Worm (Caenorhabditis elegans) whole organism, L2 larva: ENCODE data around the gene rom-1.

Source experiments
- C34F6.9 ChIP-seq: fragments of 150-350 bp; optimal IDR thresholded peaks from 2 replicates; lab custom pipeline; 2014; ENCODE audit warnings: missing biosample characterization, missing genetic modification characterization
- F13H6.1 ChIP-seq: sonication (generic microtip); optimal IDR thresholded peaks from 2 replicates; lab custom pipeline; 2016; ENCODE audit warnings: missing genetic modification characterization, missing compliant biosample characterization
- R02D3.7 ChIP-seq: fragments of 150-350 bp; optimal IDR thresholded peaks from 2 replicates; lab custom pipeline; 2014; ENCODE audit warnings: missing biosample characterization, missing genetic modification characterization
- Y55F3AM.14 ChIP-seq: fragments of 200-800 bp; sonication (Bioruptor generic); optimal IDR thresholded peaks from 2 replicates; lab custom pipeline; 2018; ENCODE audit warnings: mild to moderate bottlenecking, missing genetic modification characterization, missing compliant biosample characterization
- ZK546.5 ChIP-seq: sonication (generic microtip); optimal IDR thresholded peaks from 2 replicates; lab custom pipeline; 2017; ENCODE audit warnings: missing biosample characterization, missing genetic modification characterization
- alr-1 ChIP-seq: fragments of 150-350 bp; optimal IDR thresholded peaks from 2 replicates; lab custom pipeline; 2014; ENCODE audit warnings: missing biosample characterization, missing genetic modification characterization
- aly-2 ChIP-seq: fragments of 150-350 bp; optimal IDR thresholded peaks from 2 replicates; lab custom pipeline; 2014; ENCODE audit warnings: missing biosample characterization, missing genetic modification characterization
- ama-1 ChIP-seq: fragments of 150-350 bp; optimal IDR thresholded peaks from 2 replicates; lab custom pipeline; 2018; ENCODE audit warnings: inconsistent platforms
- blmp-1 ChIP-seq: sonication (generic microtip); optimal IDR thresholded peaks from 2 replicates; lab custom pipeline; 2017; ENCODE audit warnings: missing genetic modification characterization, mild to moderate bottlenecking, missing compliant biosample characterization, antibody characterized with exemption, moderate library complexity; ENCODE audit not compliant: insufficient read depth
- ceh-16 ChIP-seq: fragments of 150-350 bp; optimal IDR thresholded peaks from 2 replicates; lab custom pipeline; 2014; ENCODE audit warnings: missing biosample characterization, missing genetic modification characterization
- ceh-82 ChIP-seq: fragments of 150-350 bp; optimal IDR thresholded peaks from 2 replicates; lab custom pipeline; 2014; ENCODE audit warnings: missing biosample characterization, missing genetic modification characterization
- crh-2 ChIP-seq: sonication (generic microtip); optimal IDR thresholded peaks from 2 replicates; lab custom pipeline; 2017; ENCODE audit warnings: missing biosample characterization, missing genetic modification characterization
- dmd-4 ChIP-seq: sonication (generic microtip); optimal IDR thresholded peaks from 2 replicates; lab custom pipeline; 2017; ENCODE audit warnings: missing biosample characterization, missing genetic modification characterization
- egl-27 ChIP-seq: sonication (generic microtip); optimal IDR thresholded peaks from 3 replicates; lab custom pipeline; 2017; ENCODE audit warnings: missing biosample characterization, missing genetic modification reagents, missing genetic modification characterization
- elt-1 ChIP-seq: fragments of 150-350 bp; optimal IDR thresholded peaks from 2 replicates; lab custom pipeline; 2014; ENCODE audit warnings: missing biosample characterization, missing genetic modification characterization
- elt-3 ChIP-seq: sonication (generic microtip); optimal IDR thresholded peaks from 2 replicates; lab custom pipeline; 2017; ENCODE audit warnings: missing biosample characterization, missing genetic modification characterization
- fos-1 ChIP-seq: fragments of 150-350 bp; optimal IDR thresholded peaks from 2 replicates; lab custom pipeline; 2014; ENCODE audit warnings: missing biosample characterization, missing genetic modification characterization
- gmeb-1 ChIP-seq: fragments of 150-350 bp; optimal IDR thresholded peaks from 2 replicates; lab custom pipeline; 2014; ENCODE audit warnings: missing biosample characterization, missing genetic modification characterization
- lin-11 ChIP-seq: fragments of 150-350 bp; sonication (generic microtip); optimal IDR thresholded peaks from 2 replicates; lab custom pipeline; 2014; ENCODE audit warnings: missing biosample characterization, missing genetic modification characterization, inconsistent platforms, mixed read lengths
- lin-13 ChIP-seq: fragments of 150-350 bp; optimal IDR thresholded peaks from 2 replicates; lab custom pipeline; 2014; ENCODE audit warnings: missing biosample characterization, missing genetic modification reagents, missing genetic modification characterization
- lin-39 ChIP-seq: fragments of 150-350 bp; optimal IDR thresholded peaks from 2 replicates; lab custom pipeline; 2014; ENCODE audit warnings: missing biosample characterization, missing genetic modification reagents, missing genetic modification characterization
- lsy-2 ChIP-seq, 2 experiments: fragments of 150-350 bp in 1 of 2; sonication (generic microtip) in 1 of 2; optimal IDR thresholded peaks; 2 replicates each; lab custom pipeline; 2014 to 2017; ENCODE audit warnings: missing biosample characterization in 2 of 2, missing genetic modification characterization in 2 of 2
- mab-5 ChIP-seq: fragments of 150-350 bp; optimal IDR thresholded peaks from 2 replicates; lab custom pipeline; 2014; ENCODE audit warnings: missing biosample characterization, missing genetic modification characterization
- mbf-1 ChIP-seq: sonication (generic microtip); optimal IDR thresholded peaks from 2 replicates; lab custom pipeline; 2017; ENCODE audit warnings: missing biosample characterization, missing genetic modification characterization
- mdl-1 ChIP-seq, 2 experiments: fragments of 150-350 bp in 1 of 2; sonication (generic microtip) in 1 of 2; optimal IDR thresholded peaks; 2 replicates each; lab custom pipeline; 2017; ENCODE audit warnings: missing biosample characterization in 2 of 2, missing genetic modification characterization in 2 of 2
- nhr-10 ChIP-seq: sonication (generic microtip); optimal IDR thresholded peaks from 2 replicates; lab custom pipeline; 2017; ENCODE audit warnings: missing biosample characterization, missing genetic modification characterization
- nhr-11 ChIP-seq: fragments of 150-350 bp; optimal IDR thresholded peaks from 2 replicates; lab custom pipeline; 2014; ENCODE audit warnings: missing biosample characterization, missing genetic modification characterization
- nhr-12 ChIP-seq: fragments of 150-350 bp; optimal IDR thresholded peaks from 2 replicates; lab custom pipeline; 2014; ENCODE audit warnings: missing biosample characterization, missing genetic modification characterization
- nhr-129 ChIP-seq: fragments of 150-350 bp; optimal IDR thresholded peaks from 2 replicates; lab custom pipeline; 2014; ENCODE audit warnings: missing biosample characterization, missing genetic modification characterization
- nhr-21 ChIP-seq: fragments of 150-350 bp; optimal IDR thresholded peaks from 2 replicates; lab custom pipeline; 2014; ENCODE audit warnings: missing biosample characterization, missing genetic modification characterization
- nhr-23 ChIP-seq: fragments of 150-350 bp; optimal IDR thresholded peaks from 2 replicates; lab custom pipeline; 2014; ENCODE audit warnings: missing biosample characterization, missing genetic modification reagents, missing genetic modification characterization
- nhr-237 ChIP-seq: fragments of 150-350 bp; optimal IDR thresholded peaks from 2 replicates; lab custom pipeline; 2014; ENCODE audit warnings: missing biosample characterization, missing genetic modification characterization
- nhr-25 ChIP-seq: fragments of 150-350 bp; sonication (generic microtip); optimal IDR thresholded peaks from 3 replicates; lab custom pipeline; 2014; ENCODE audit warnings: missing biosample characterization, missing genetic modification characterization
- nhr-6 ChIP-seq: fragments of 150-350 bp; optimal IDR thresholded peaks from 2 replicates; lab custom pipeline; 2014; ENCODE audit warnings: missing biosample characterization, missing genetic modification characterization
- nhr-77 ChIP-seq: fragments of 150-350 bp; optimal IDR thresholded peaks from 2 replicates; lab custom pipeline; 2014; ENCODE audit warnings: missing biosample characterization, missing genetic modification characterization
- peb-1 ChIP-seq: fragments of 150-350 bp; optimal IDR thresholded peaks from 2 replicates; lab custom pipeline; 2014; ENCODE audit warnings: missing biosample characterization, missing genetic modification characterization
- sem-4 ChIP-seq: fragments of 150-350 bp; optimal IDR thresholded peaks from 2 replicates; lab custom pipeline; 2014; ENCODE audit warnings: missing biosample characterization, missing genetic modification reagents, missing genetic modification characterization
- skn-1 ChIP-seq: sonication (generic microtip); optimal IDR thresholded peaks from 2 replicates; lab custom pipeline; 2017; ENCODE audit warnings: missing biosample characterization, missing genetic modification characterization
- sma-3 ChIP-seq: sonication (generic microtip); optimal IDR thresholded peaks from 2 replicates; lab custom pipeline; 2016; ENCODE audit warnings: missing genetic modification reagents, missing genetic modification characterization, missing compliant biosample characterization
- sma-9 ChIP-seq, 2 experiments: fragments of 150-350 bp in 1 of 2; sonication (generic microtip) in 1 of 2; optimal IDR thresholded peaks; 2 replicates each; lab custom pipeline; 2014 to 2016; ENCODE audit warnings: missing genetic modification characterization in 2 of 2, mild to moderate bottlenecking in 1 of 2, missing biosample characterization in 1 of 2, missing compliant biosample characterization in 1 of 2, missing genetic modification reagents in 1 of 2, moderate library complexity in 1 of 2
- snpc-4 ChIP-seq: fragments of 150-350 bp; optimal IDR thresholded peaks from 2 replicates; lab custom pipeline; 2014; ENCODE audit warnings: missing biosample characterization, missing genetic modification characterization
- unc-39 ChIP-seq: fragments of 150-350 bp; optimal IDR thresholded peaks from 2 replicates; lab custom pipeline; 2014; ENCODE audit warnings: missing biosample characterization, missing genetic modification characterization
- unc-55 ChIP-seq: fragments of 150-350 bp; sonication (generic microtip); optimal IDR thresholded peaks from 3 replicates; lab custom pipeline; 2014; ENCODE audit warnings: missing biosample characterization, missing genetic modification reagents, missing genetic modification characterization
- unc-62 ChIP-seq: fragments of 150-350 bp; optimal IDR thresholded peaks from 2 replicates; lab custom pipeline; 2014; ENCODE audit warnings: missing biosample characterization, missing genetic modification reagents, missing genetic modification characterization
- zag-1 ChIP-seq: fragments of 150-350 bp; optimal IDR thresholded peaks from 2 replicates; lab custom pipeline; 2014; ENCODE audit warnings: missing biosample characterization, missing genetic modification characterization
- ztf-1 ChIP-seq: fragments of 200-800 bp; sonication (Bioruptor generic); conservative IDR thresholded peaks from 2 replicates; pipeline ENCODE4 v1.3.6; 2022; ENCODE audit warnings: missing genetic modification characterization, missing compliant biosample characterization
- ztf-11 ChIP-seq: sonication (generic microtip); optimal IDR thresholded peaks from 2 replicates; lab custom pipeline; 2017; ENCODE audit warnings: missing biosample characterization, missing genetic modification characterization
- ztf-4 ChIP-seq: fragments of 150-350 bp; optimal IDR thresholded peaks from 2 replicates; lab custom pipeline; 2014; ENCODE audit warnings: missing biosample characterization, missing genetic modification characterization

The rom-1 gene

ce11 chrIII:4917077-4917476, 10.1 kb downstream of the rom-1 start, which contains the start of gene rars-1:
TSS of gene rars-1 (minus strand) at chrIII:4917177.
- no peak for TF ChIP-seq nhr-10 (tag; lab: Kevin White, UChicago)
- TF ChIP-seq ztf-11 (tag; lab: Kevin White, UChicago), result no peak
- no peak for TF ChIP-seq crh-2 (tag; lab: Kevin White, UChicago)
- no peak for TF ChIP-seq zag-1 (tag; lab: Kevin White, UChicago)
- no peak for TF ChIP-seq mbf-1
- no peak for TF ChIP-seq sma-3

DNA sequence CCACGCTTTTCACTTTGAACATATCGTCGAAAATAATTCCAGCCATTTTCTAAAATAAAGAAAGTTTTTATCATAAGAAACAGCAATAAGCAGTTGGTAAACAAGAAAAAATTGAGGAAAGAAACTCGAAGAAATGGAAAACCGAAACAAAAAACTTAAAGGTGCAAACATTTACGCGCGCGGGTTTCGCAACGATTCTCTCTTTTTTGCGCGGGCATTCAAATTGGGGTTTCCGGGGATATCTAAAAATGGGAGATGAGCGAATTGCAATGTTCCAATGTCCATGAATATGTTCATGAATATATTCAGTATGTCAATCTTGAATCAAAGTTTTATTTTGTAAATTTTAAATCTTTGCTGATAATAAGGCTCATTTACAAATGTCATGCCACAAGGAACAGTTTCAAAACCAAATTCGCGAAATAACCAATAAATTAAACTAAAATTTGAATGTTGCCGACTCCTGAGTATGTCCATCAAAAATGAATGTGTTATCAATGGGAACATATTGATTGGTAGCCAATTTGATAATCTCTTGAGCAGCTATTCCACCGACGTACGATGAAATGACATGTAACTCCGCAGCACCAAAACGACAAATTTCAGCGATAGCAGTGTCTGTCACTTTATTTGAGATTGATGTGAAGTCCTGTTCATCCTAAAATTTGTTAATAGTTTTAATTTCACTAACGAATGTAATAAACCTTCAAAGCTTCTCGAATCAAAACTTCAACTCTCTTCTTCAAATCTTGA, 11.1 kb downstream of the rom-1 start, which contains the start of gene rpb-8:
Gene rpb-8 (minus strand): TSS at position 49 of the 753 bp plus-strand sequence.
- TF ChIP-seq Y55F3AM.14 (no peak), nhr-23 (no peak), zag-1 (tag; lab: Kevin White, UChicago) (no peak), mab-5 (tag; lab: Kevin White, UChicago) (no peak), F13H6.1 (peak; percentile 29), C34F6.9 (tag; lab: Kevin White, UChicago) (peak; percentile 64), gmeb-1 (peak; percentile 89), ztf-4 (tag; lab: Kevin White, UChicago) (no peak), ceh-16 (tag; lab: Kevin White, UChicago) (no peak), mdl-1 (tag; optimal IDR thresholded peaks at IDR 0.05; lab: Kevin White, UChicago) (no peak), mbf-1 (no peak), nhr-10 (tag; lab: Kevin White, UChicago) (no peak), ceh-82 (tag; lab: Kevin White, UChicago) (no peak), ama-1 (lab: Kevin White, UChicago) (peak; percentile 44), unc-39 (no peak), nhr-237 (no peak), ztf-11 (tag; lab: Kevin White, UChicago) (no peak), blmp-1 (tag; lab: Kevin White, UChicago) (peak; percentile 18), lsy-2 (tag; optimal IDR thresholded peaks at IDR 0.05; lab: Kevin White, UChicago) (peak; percentile 14 to 75), alr-1 (tag; lab: Kevin White, UChicago) (no peak), nhr-21 (tag; lab: Kevin White, UChicago) (peak; percentile 3), unc-55 (GFP tag; lab: Kevin White, UChicago) (peak; percentile 90), nhr-6 (tag; lab: Kevin White, UChicago) (no peak), nhr-11 (tag; lab: Kevin White, UChicago) (no peak), elt-3 (tag; lab: Kevin White, UChicago) (no peak), lin-13 (GFP tag; lab: Kevin White, UChicago) (peak; percentile 46), elt-1 (tag; lab: Kevin White, UChicago) (no peak), peb-1 (tag; lab: Kevin White, UChicago) (no peak), nhr-25 (tag; lab: Kevin White, UChicago) (peak; percentile 16), R02D3.7 (tag; lab: Kevin White, UChicago) (no peak), lin-39 (tag; lab: Kevin White, UChicago) (no peak), lin-11 (tag; lab: Kevin White, UChicago) (peak; percentile 1), sma-3 (peak; percentile 18), ZK546.5 (no peak), nhr-12 (tag; lab: Kevin White, UChicago) (no peak), aly-2 (no peak), crh-2 (tag; lab: Kevin White, UChicago) (peak; percentile 45), snpc-4 (tag; lab: Kevin White, UChicago) (peak; percentile 13), fos-1 (tag; lab: Kevin White, UChicago) (peak; percentile 29), egl-27 (tag; lab: Kevin White, UChicago) (no peak), nhr-77 (tag; lab: Kevin White, UChicago) (no peak), nhr-129 (tag; lab: Kevin White, UChicago) (peak; percentile 55), sma-9 (GFP tag; optimal IDR thresholded peaks at IDR 0.05; lab: Kevin White, UChicago) (peak; percentile 13), sma-9 (tag; optimal IDR thresholded peaks at IDR 0.05; lab: Kevin White, UChicago) (no peak), unc-62 (GFP tag; lab: Kevin White, UChicago) (no peak), ztf-1 (GFP tag; lab: Robert Waterston, UW) (no peak), dmd-4 (tag; lab: Kevin White, UChicago) (no peak), sem-4 (tag; lab: Kevin White, UChicago) (no peak), skn-1 (tag; lab: Kevin White, UChicago) (no peak)
